Worm (Caenorhabditis elegans): ENCODE results near the gene C26D10.6.

C26D10.6 gene

ce11 chrII:8399064-8399463, 44.6 kb upstream of the C26D10.6 start, which contains the start of gene dod-23 (continued):
- no peak for TF ChIP-seq ccch-3 (GFP tag; optimal IDR thresholded peaks at IDR 0.05)
- no peak for TF ChIP-seq nfyb-1 (GFP tag; IDR thresholded peaks at IDR 0.05)
- TF ChIP-seq nhr-27 (tag; optimal IDR thresholded peaks at IDR 0.05), result no peak

ce11 chrII:8396041-8396440, 41.5 kb upstream of the C26D10.6 start, which contains the start of gene F49E12.7:
Gene F49E12.7, minus strand, starts transcription at chrII:8396141.
- TF ChIP-seq aptf-3 (GFP tag; IDR thresholded peaks at IDR 0.05), result no peak
- TF ChIP-seq hmg-20 (GFP tag; IDR thresholded peaks at IDR 0.05), result no peak
- no peak for TF ChIP-seq ama-1 (optimal IDR thresholded peaks at IDR 0.05)
- TF ChIP-seq ama-1 (GFP tag; optimal IDR thresholded peaks at IDR 0.05), result no peak
- TF ChIP-seq mes-4 (tag; optimal IDR thresholded peaks at IDR 0.05), result no peak
- no peak for TF ChIP-seq attf-6 (GFP tag; IDR thresholded peaks at IDR 0.05)
- TF ChIP-seq B0019.2 (GFP tag; conservative IDR thresholded peaks at IDR 0.05), result no peak

ce11 chrII:8394205-8394604, 39.7 kb upstream of the C26D10.6 start, which contains the start of gene F49E12.8:
Gene F49E12.8, minus strand, starts transcription at chrII:8394305.
- TF ChIP-seq B0035.1 (tag; optimal IDR thresholded peaks at IDR 0.05), result no peak
- TF ChIP-seq dox-1 (GFP tag; IDR thresholded peaks at IDR 0.05), result no peak
- TF ChIP-seq nhr-80 (tag; optimal IDR thresholded peaks at IDR 0.05), result no peak
- TF ChIP-seq K11D2.4 (GFP tag; IDR thresholded peaks at IDR 0.05), result no peak
- TF ChIP-seq snpc-1.3 (tag; optimal IDR thresholded peaks at IDR 0.05; ENCODE audit: insufficient read depth), result no peak
- no peak for TF ChIP-seq atf-7 (tag; optimal IDR thresholded peaks at IDR 0.05)
- no peak for TF ChIP-seq fkh-3 (tag; optimal IDR thresholded peaks at IDR 0.05)
- no peak for TF ChIP-seq D2030.7 (GFP tag; IDR thresholded peaks at IDR 0.05)
- no peak for TF ChIP-seq Y95B8A.8 (GFP tag; IDR thresholded peaks at IDR 0.05)
- no peak for TF ChIP-seq him-1 (tag; optimal IDR thresholded peaks at IDR 0.05)
- TF ChIP-seq hrde-1 (tag; optimal IDR thresholded peaks at IDR 0.05; ENCODE audit: borderline replicate concordance), result no peak
- no peak for TF ChIP-seq gei-17 (GFP tag; optimal IDR thresholded peaks at IDR 0.05)
- no peak for TF ChIP-seq attf-3 (GFP tag; conservative IDR thresholded peaks at IDR 0.05)
- TF ChIP-seq let-526 (GFP tag; IDR thresholded peaks at IDR 0.05), result no peak
- no peak for TF ChIP-seq lsy-27 (tag; optimal IDR thresholded peaks at IDR 0.05; ENCODE audit: borderline replicate concordance, insufficient read depth)
- no peak for TF ChIP-seq madf-6 (GFP tag; IDR thresholded peaks at IDR 0.05)
- TF ChIP-seq mel-28 (tag; optimal IDR thresholded peaks at IDR 0.05; ENCODE audit: borderline replicate concordance), result no peak
- no peak for TF ChIP-seq tlf-1 (GFP tag; optimal IDR thresholded peaks at IDR 0.05)
- no peak for TF ChIP-seq nhr-120 (GFP tag; IDR thresholded peaks at IDR 0.05)
- TF ChIP-seq ceh-58 (GFP tag; IDR thresholded peaks at IDR 0.05), result no peak

- TF ChIP-seq rpc-1 (optimal IDR thresholded peaks at IDR 0.05) (no peak), rpc-1 (tag; optimal IDR thresholded peaks at IDR 0.05) (no peak), nhr-27 (tag; optimal IDR thresholded peaks at IDR 0.05) (no peak), let-607 (tag; optimal IDR thresholded peaks at IDR 0.05) (no peak), zim-3 (tag; optimal IDR thresholded peaks at IDR 0.05) (no peak), tlf-1 (GFP tag; optimal IDR thresholded peaks at IDR 0.05) (no peak), B0019.2 (GFP tag; conservative IDR thresholded peaks at IDR 0.05) (no peak), mes-4 (tag; optimal IDR thresholded peaks at IDR 0.05) (no peak), ceh-27 (GFP tag; optimal IDR thresholded peaks at IDR 0.05) (no peak)
Observed at ce11 chrII:8392215-8392614, 37.7 kb upstream of the C26D10.6 start.
